Fruit fly (Drosophila melanogaster): Measurements from ENCODE around the gene CG14000.

- TF ChIP-seq psq (optimal IDR thresholded peaks at IDR 0.05) (no peak), pan (optimal IDR thresholded peaks at IDR 0.05) (no peak), EcR (GFP tag; optimal IDR thresholded peaks at IDR 0.05) (no peak), CG8478 (optimal IDR thresholded peaks at IDR 0.05) (no peak), usp (GFP tag; optimal IDR thresholded peaks at IDR 0.05) (no peak), Dll (optimal IDR thresholded peaks at IDR 0.05) (no peak)
Measured at dm6 chr2L:5947504-5947903, 37.4 kb upstream of the CG14000 start.

Measured in whole organism.